Worm (Caenorhabditis elegans): ENCODE data around the gene immt-2.

DNA sequence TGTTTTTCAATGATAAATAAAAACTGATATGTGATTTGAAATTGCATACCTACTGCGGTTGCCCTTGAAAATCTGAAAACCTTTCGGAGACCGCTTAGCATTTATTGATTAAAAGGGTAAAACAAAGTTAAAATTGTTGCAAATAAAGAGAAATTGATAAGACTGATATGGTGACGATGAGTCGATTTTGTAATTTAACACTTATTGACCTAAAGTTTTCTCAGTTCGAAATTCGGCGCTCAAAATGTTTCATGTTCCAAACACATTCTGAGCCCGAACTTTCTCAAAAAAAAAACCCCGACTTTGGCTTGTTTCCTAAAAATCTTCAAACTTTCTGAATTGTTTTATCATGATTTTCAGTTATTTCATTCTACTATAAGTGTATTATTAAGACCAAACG, 51.9 kb downstream of the immt-2 start, which contains the start of gene clec-40:
- TF ChIP-seq nhr-28 (tag; optimal IDR thresholded peaks at IDR 0.05) (no peak), nhr-237 (tag; optimal IDR thresholded peaks at IDR 0.05) (no peak), nhr-25 (tag; optimal IDR thresholded peaks at IDR 0.05; ENCODE audit: borderline replicate concordance, insufficient read depth) (no peak), ztf-11 (tag; optimal IDR thresholded peaks at IDR 0.05) (no peak), pha-4 (GFP tag; IDR thresholded peaks at IDR 0.05) (no peak), pha-4 (tag; optimal IDR thresholded peaks at IDR 0.05) (no peak), nhr-41 (GFP tag; IDR thresholded peaks at IDR 0.05) (no peak), dmd-6 (GFP tag; IDR thresholded peaks at IDR 0.05) (no peak), aly-2 (tag; optimal IDR thresholded peaks at IDR 0.05) (no peak), pqm-1 (tag; optimal IDR thresholded peaks at IDR 0.05) (no peak), egl-27 (tag; optimal IDR thresholded peaks at IDR 0.05) (no peak), fos-1 (tag; optimal IDR thresholded peaks at IDR 0.05) (no peak)

All from whole organism, L4 larva.